Worm (Caenorhabditis elegans): ENCODE measurements around the gene B0507.1.
"Not testable (repeated sequence)": the region's sequence is repeated elsewhere in the genome, so short reads cannot be mapped to it uniquely, and the experiment has no call there.

The B0507.1 gene

ce11 chrV:8800978-8801559, 24.7 kb downstream of the B0507.1 start, which contains the start of gene magu-2:
Gene magu-2 (minus strand): TSS chrV:8801028.
- TF ChIP-seq flt-1 (GFP tag; IDR thresholded peaks at IDR 0.05) (no peak), ceh-13 (GFP tag; optimal IDR thresholded peaks at IDR 0.05) (no peak), F13C5.2 (tag; optimal IDR thresholded peaks at IDR 0.05) (no peak), hmbx-1 (tag; optimal IDR thresholded peaks at IDR 0.05) (no peak), tbx-37 (GFP tag; conservative IDR thresholded peaks at IDR 0.05) (no peak), ama-1 (optimal IDR thresholded peaks at IDR 0.05) (no peak), scrt-1 (GFP tag; IDR thresholded peaks at IDR 0.05) (no peak), tra-4 (tag; optimal IDR thresholded peaks at IDR 0.05) (no peak), pes-1 (GFP tag; IDR thresholded peaks at IDR 0.05) (no peak), ceh-36 (tag; optimal IDR thresholded peaks at IDR 0.05) (no peak), B0310.2 (tag; optimal IDR thresholded peaks at IDR 0.05) (no peak), hmg-4 (GFP tag; optimal IDR thresholded peaks at IDR 0.05) (no peak), ets-7 (tag; optimal IDR thresholded peaks at IDR 0.05) (no peak), sea-1 (GFP tag; conservative IDR thresholded peaks at IDR 0.05) (no peak), aly-1 (tag; optimal IDR thresholded peaks at IDR 0.05) (no peak), tbx-11 (GFP tag; IDR thresholded peaks at IDR 0.05) (no peak), hnd-1 (tag; optimal IDR thresholded peaks at IDR 0.05) (no peak)

- TF ChIP-seq hmbx-1 (tag; optimal IDR thresholded peaks at IDR 0.05) = no peak
- no peak for TF ChIP-seq ets-7 (tag; optimal IDR thresholded peaks at IDR 0.05)
- no peak for TF ChIP-seq tbx-11 (GFP tag; IDR thresholded peaks at IDR 0.05)
- no peak for TF ChIP-seq flt-1 (GFP tag; IDR thresholded peaks at IDR 0.05)
- no peak for TF ChIP-seq sea-1 (GFP tag; conservative IDR thresholded peaks at IDR 0.05)
- TF ChIP-seq pes-1 (GFP tag; IDR thresholded peaks at IDR 0.05) = no peak
- no peak for TF ChIP-seq hmg-4 (GFP tag; optimal IDR thresholded peaks at IDR 0.05)
- TF ChIP-seq ama-1 (optimal IDR thresholded peaks at IDR 0.05) = no peak
- no peak for TF ChIP-seq hnd-1 (tag; optimal IDR thresholded peaks at IDR 0.05)
- no peak for TF ChIP-seq tra-4 (tag; optimal IDR thresholded peaks at IDR 0.05)
- no peak for TF ChIP-seq F13C5.2 (tag; optimal IDR thresholded peaks at IDR 0.05)
- no peak for TF ChIP-seq aly-1 (tag; optimal IDR thresholded peaks at IDR 0.05)
- TF ChIP-seq ceh-36 (tag; optimal IDR thresholded peaks at IDR 0.05) = no peak
- TF ChIP-seq B0310.2 (tag; optimal IDR thresholded peaks at IDR 0.05) = no peak
- no peak for TF ChIP-seq ceh-13 (GFP tag; optimal IDR thresholded peaks at IDR 0.05)
Measured at ce11 chrV:8802252-8802651, 25.9 kb downstream of the B0507.1 start.

ce11 chrV:8805047-8805446, 28.7 kb downstream of the B0507.1 start:
- TF ChIP-seq scrt-1 (GFP tag; IDR thresholded peaks at IDR 0.05) = no peak
- no peak for TF ChIP-seq flt-1 (GFP tag; IDR thresholded peaks at IDR 0.05)
- no peak for TF ChIP-seq sea-1 (GFP tag; conservative IDR thresholded peaks at IDR 0.05)
- TF ChIP-seq ama-1 (optimal IDR thresholded peaks at IDR 0.05) = no peak
- TF ChIP-seq ceh-36 (tag; optimal IDR thresholded peaks at IDR 0.05) = no peak
- no peak for TF ChIP-seq hmg-4 (GFP tag; optimal IDR thresholded peaks at IDR 0.05)
- TF ChIP-seq tbx-37 (GFP tag; conservative IDR thresholded peaks at IDR 0.05) = no peak
- TF ChIP-seq hnd-1 (tag; optimal IDR thresholded peaks at IDR 0.05) = no peak
- TF ChIP-seq aly-1 (tag; optimal IDR thresholded peaks at IDR 0.05) = no peak
- TF ChIP-seq tbx-11 (GFP tag; IDR thresholded peaks at IDR 0.05) = no peak
- no peak for TF ChIP-seq ets-7 (tag; optimal IDR thresholded peaks at IDR 0.05)
- no peak for TF ChIP-seq B0310.2 (tag; optimal IDR thresholded peaks at IDR 0.05)
- TF ChIP-seq pes-1 (GFP tag; IDR thresholded peaks at IDR 0.05) = no peak
- TF ChIP-seq hmbx-1 (tag; optimal IDR thresholded peaks at IDR 0.05) = no peak
- no peak for TF ChIP-seq tra-4 (tag; optimal IDR thresholded peaks at IDR 0.05)
- no peak for TF ChIP-seq ceh-13 (GFP tag; optimal IDR thresholded peaks at IDR 0.05)
- no peak for TF ChIP-seq F13C5.2 (tag; optimal IDR thresholded peaks at IDR 0.05)

ce11 chrV:8819855-8820254, 43.5 kb downstream of the B0507.1 start, which contains the start of gene rpm-1:
Gene rpm-1 (minus strand): TSS chrV:8819955.
- not testable (repeated sequence) for TF ChIP-seq hmbx-1 (tag; optimal IDR thresholded peaks at IDR 0.05); scrt-1 (GFP tag; IDR thresholded peaks at IDR 0.05); B0310.2 (tag; optimal IDR thresholded peaks at IDR 0.05)

Data from whole organism, early embryonic.